Worm (Caenorhabditis elegans): ENCODE results near the gene nish-1.
A peak's percentile ranks its signal among the peaks of the same experiment; 100 is the strongest.

nish-1 gene

DNA sequence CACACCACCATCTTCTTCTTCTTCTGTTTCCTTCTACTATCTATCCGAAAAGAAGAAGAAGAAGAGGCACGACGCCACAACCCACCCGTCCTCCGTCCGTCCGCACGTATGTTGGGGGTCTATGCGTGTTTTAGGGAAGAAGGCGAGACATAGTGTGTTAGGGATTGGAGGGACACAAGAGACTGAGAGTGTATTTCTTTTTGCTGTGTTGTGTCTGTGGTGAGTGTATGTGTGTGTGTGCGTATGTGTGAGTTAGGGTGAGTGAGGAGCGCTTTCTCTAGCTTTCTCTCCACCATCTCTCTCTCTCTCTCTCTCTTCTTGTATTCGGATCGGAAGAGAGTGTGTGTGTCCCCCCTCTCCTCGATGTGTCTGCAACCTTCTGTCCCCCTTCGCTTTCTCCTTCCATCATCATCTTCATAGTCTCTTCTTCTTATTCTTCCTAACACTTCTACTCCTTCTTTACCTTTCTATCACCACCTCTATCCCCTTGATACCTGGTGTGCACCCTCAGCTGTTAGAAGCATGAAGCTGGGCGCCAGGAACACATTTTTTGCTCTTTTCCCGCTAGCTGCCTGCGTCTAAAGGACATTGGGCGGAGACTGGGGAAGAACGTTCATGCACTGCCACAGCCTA is 42.3 kb upstream of the nish-1 start (continued):
- TF ChIP-seq K11D2.4 (GFP tag; IDR thresholded peaks at IDR 0.05) (peak; percentile 10; the same call in 1 of the 2 replicates), rcor-1 (GFP tag; IDR thresholded peaks at IDR 0.05) (peak; percentile 47; the same call in 1 of the 2 replicates), chd-7 (tag; optimal IDR thresholded peaks at IDR 0.05) (peak; percentile 70), athp-1 (tag; optimal IDR thresholded peaks at IDR 0.05) (no peak), repo-1 (tag; optimal IDR thresholded peaks at IDR 0.05) (peak; percentile 9), ztf-3 (GFP tag; optimal IDR thresholded peaks at IDR 0.05) (no peak), dpl-1 (GFP tag; optimal IDR thresholded peaks at IDR 0.05) (no peak), nhr-179 (tag; optimal IDR thresholded peaks at IDR 0.05) (no peak), pbrm-1 (GFP tag; IDR thresholded peaks at IDR 0.05) (peak; percentile 56)

DNA sequence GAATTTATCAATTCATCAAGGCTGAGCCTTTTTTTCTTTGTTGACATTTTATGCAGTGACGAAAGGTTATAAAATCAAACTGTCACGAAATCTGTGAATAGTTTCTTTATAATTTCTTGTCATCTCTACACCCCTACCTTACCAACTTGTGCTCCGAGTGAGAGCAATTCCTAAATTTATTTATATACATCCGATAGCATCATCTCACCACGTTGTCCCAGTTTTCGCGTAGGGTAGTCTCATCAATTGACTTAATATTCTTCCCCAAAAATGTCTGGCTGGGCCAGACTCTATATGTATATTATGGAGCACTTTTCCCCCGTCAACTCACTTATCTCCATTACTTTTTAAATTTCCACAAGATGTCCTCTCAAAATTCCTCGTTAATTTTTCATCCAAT is 38.7 kb upstream of the nish-1 start:
- TF ChIP-seq lsl-1 (GFP tag; optimal IDR thresholded peaks at IDR 0.05) (no peak), tlf-1 (GFP tag; optimal IDR thresholded peaks at IDR 0.05) (no peak), nfyb-1 (GFP tag; IDR thresholded peaks at IDR 0.05) (peak; percentile 52; the same call in 1 of the 2 replicates), hlh-12 (tag; optimal IDR thresholded peaks at IDR 0.05) (no peak), him-1 (tag; optimal IDR thresholded peaks at IDR 0.05) (no peak), somi-1 (GFP tag; optimal IDR thresholded peaks at IDR 0.05) (no peak), mcd-1 (GFP tag; IDR thresholded peaks at IDR 0.05) (no peak), sdz-38 (tag; optimal IDR thresholded peaks at IDR 0.05) (no peak), let-526 (GFP tag; IDR thresholded peaks at IDR 0.05) (no peak), repo-1 (tag; optimal IDR thresholded peaks at IDR 0.05) (no peak), F57A8.1 (GFP tag; optimal IDR thresholded peaks at IDR 0.05) (no peak), efl-1 (GFP tag; optimal IDR thresholded peaks at IDR 0.05) (no peak), lin-26 (GFP tag; IDR thresholded peaks at IDR 0.05) (0 out of 2 replicates have a peak, but pooled peaks have one; percentile 19)

ce11 chrIV:10826029-10826428 is 38.1 kb upstream of the nish-1 start:
- no peak for TF ChIP-seq ceh-100 (GFP tag; IDR thresholded peaks at IDR 0.05)
- peak; percentile 4 for TF ChIP-seq ztf-26 (tag; optimal IDR thresholded peaks at IDR 0.05)
- TF ChIP-seq madf-10 (tag; optimal IDR thresholded peaks at IDR 0.05) = no peak
- no peak for TF ChIP-seq F22D6.2 (tag; optimal IDR thresholded peaks at IDR 0.05)

DNA sequence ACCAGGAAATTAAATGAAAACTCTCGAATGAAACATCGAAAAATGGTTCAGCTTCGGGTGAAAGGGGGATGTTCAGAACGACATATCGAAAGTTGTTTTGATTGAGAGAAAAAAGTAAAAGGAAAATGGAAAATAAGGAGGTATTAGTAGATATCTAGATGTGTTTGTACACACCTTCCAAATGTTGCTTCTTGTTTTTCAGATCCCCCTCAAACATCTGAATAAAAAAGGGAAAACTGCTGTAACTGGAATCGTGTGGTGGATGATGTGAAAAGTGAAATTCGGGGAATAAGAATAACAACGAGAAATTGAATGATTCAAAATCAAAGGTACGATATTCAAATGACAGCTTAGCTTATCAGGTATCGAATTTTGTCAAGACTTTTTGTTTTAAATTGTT is 36.1 kb upstream of the nish-1 start, which contains the start of gene npax-3:
Gene npax-3 (minus strand): TSS at position 101 of the 400 bp plus-strand sequence.
- no peak for TF ChIP-seq lin-26 (GFP tag; IDR thresholded peaks at IDR 0.05)
- TF ChIP-seq K11D2.4 (GFP tag; IDR thresholded peaks at IDR 0.05) = no peak
- TF ChIP-seq B0035.1 (tag; optimal IDR thresholded peaks at IDR 0.05) = no peak
- no peak for TF ChIP-seq lin-35 (GFP tag; optimal IDR thresholded peaks at IDR 0.05)
- TF ChIP-seq B0261.1 (tag; optimal IDR thresholded peaks at IDR 0.05) = no peak
- TF ChIP-seq rpc-1 (optimal IDR thresholded peaks at IDR 0.05) = no peak
- TF ChIP-seq rpc-1 (tag; optimal IDR thresholded peaks at IDR 0.05) = no peak
- no peak for TF ChIP-seq mcd-1 (GFP tag; IDR thresholded peaks at IDR 0.05)
- no peak for TF ChIP-seq attf-5 (GFP tag; optimal IDR thresholded peaks at IDR 0.05)

- TF ChIP-seq nfya-2 (GFP tag; IDR thresholded peaks at IDR 0.05) (no peak), madf-3 (GFP tag; IDR thresholded peaks at IDR 0.05) (no peak), rpc-1 (optimal IDR thresholded peaks at IDR 0.05) (no peak), rpc-1 (tag; optimal IDR thresholded peaks at IDR 0.05) (no peak), ama-1 (optimal IDR thresholded peaks at IDR 0.05) (no peak), ama-1 (GFP tag; optimal IDR thresholded peaks at IDR 0.05) (no peak)
Measured at ce11 chrIV:10832148-10832547, 32.0 kb upstream of the nish-1 start, which contains the start of gene best-15. TSS of gene best-15 (minus strand) at chrIV:10832248.

Measured in whole organism, young adult.